Fruit fly (Drosophila melanogaster) whole organism, prepupa: Measurements from ENCODE around the gene CG42233.

Experiments used
- Blimp-1 ChIP-seq: fragments of 200-800 bp; sonication (Bioruptor generic); optimal IDR thresholded peaks from 3 replicates; lab custom pipeline; 2017; ENCODE audit warnings: missing biosample characterization, missing genetic modification characterization, mild to moderate bottlenecking, moderate library complexity, missing genetic modification reagents
- CG10631 ChIP-seq: fragments of 200-800 bp; sonication (Bioruptor generic); optimal IDR thresholded peaks from 2 replicates; lab custom pipeline; 2016; ENCODE audit warnings: missing biosample characterization, missing genetic modification characterization
- CG10669 ChIP-seq: fragments of 200-800 bp; sonication (Bioruptor generic); optimal IDR thresholded peaks from 3 replicates; lab custom pipeline; 2018; ENCODE audit warnings: missing biosample characterization, mild to moderate bottlenecking, missing genetic modification characterization, moderate library complexity
- CG11294 ChIP-seq: fragments of 200-800 bp; sonication (Bioruptor generic); IDR thresholded peaks from 2 replicates; pipeline ENCODE4 v1.3.6; 2022; ENCODE audit warnings: missing biosample characterization, missing genetic modification characterization
- CG11902 ChIP-seq: fragments of 200-800 bp; sonication (Bioruptor generic); optimal IDR thresholded peaks from 3 replicates; lab custom pipeline; 2016; ENCODE audit warnings: missing biosample characterization, missing genetic modification characterization
- CG15336 ChIP-seq: fragments of 200-800 bp; sonication (Bioruptor generic); IDR thresholded peaks from 2 replicates; pipeline ENCODE4 v1.3.6; 2022; ENCODE audit warnings: missing biosample characterization, missing genetic modification characterization
- CG1621 ChIP-seq: fragments of 200-800 bp; sonication (Bioruptor generic); optimal IDR thresholded peaks from 3 replicates; lab custom pipeline; 2018; ENCODE audit warnings: missing biosample characterization, mild to moderate bottlenecking, missing genetic modification characterization
- CG3032 ChIP-seq: fragments of 200-800 bp; optimal IDR thresholded peaks from 2 replicates; lab custom pipeline; 2019; ENCODE audit warnings: missing biosample characterization, mild to moderate bottlenecking, missing genetic modification characterization, moderate library complexity
- CG31627 ChIP-seq: fragments of 200-800 bp; sonication (Bioruptor generic); optimal IDR thresholded peaks from 3 replicates; lab custom pipeline; 2016; ENCODE audit warnings: missing biosample characterization, missing genetic modification characterization
- CG32006 ChIP-seq: fragments of 200-800 bp; sonication (Bioruptor generic); optimal IDR thresholded peaks from 3 replicates; lab custom pipeline; 2017; ENCODE audit warnings: missing biosample characterization, mild to moderate bottlenecking, missing genetic modification characterization
- CG34406 ChIP-seq: fragments of 200-800 bp; sonication (Bioruptor generic); optimal IDR thresholded peaks from 3 replicates; lab custom pipeline; 2016; ENCODE audit warnings: missing biosample characterization, missing genetic modification characterization
- CG3919 ChIP-seq: fragments of 200-800 bp; sonication (Bioruptor generic); optimal IDR thresholded peaks from 3 replicates; lab custom pipeline; 2016; ENCODE audit warnings: missing biosample characterization, missing genetic modification characterization
- CG4318 ChIP-seq: fragments of 200-800 bp; sonication (Bioruptor generic); optimal IDR thresholded peaks from 3 replicates; lab custom pipeline; 2017; ENCODE audit warnings: missing biosample characterization, mild to moderate bottlenecking, missing genetic modification characterization
- CG6163 ChIP-seq: fragments of 200-800 bp; sonication (Bioruptor generic); IDR thresholded peaks from 3 replicates; pipeline ENCODE4 v1.3.6; 2022; ENCODE audit warnings: missing biosample characterization, missing genetic modification characterization
- CG6276 ChIP-seq: fragments of 200-800 bp; sonication (Bioruptor generic); optimal IDR thresholded peaks from 2 replicates; lab custom pipeline; 2017; ENCODE audit warnings: missing biosample characterization, mild to moderate bottlenecking, missing genetic modification characterization
- CG6808 ChIP-seq: fragments of 200-800 bp; sonication (Bioruptor generic); optimal IDR thresholded peaks from 3 replicates; lab custom pipeline; 2017; ENCODE audit warnings: missing biosample characterization, missing genetic modification characterization, mild to moderate bottlenecking, moderate library complexity, missing genetic modification reagents
- CG8119 ChIP-seq: fragments of 200-800 bp; sonication (Bioruptor generic); IDR thresholded peaks from 3 replicates; pipeline ENCODE4 v1.3.6; 2022; ENCODE audit warnings: missing biosample characterization, missing genetic modification characterization
- CG8632 ChIP-seq: fragments of 200-800 bp; sonication (Bioruptor generic); optimal IDR thresholded peaks from 3 replicates; lab custom pipeline; 2016; ENCODE audit warnings: missing biosample characterization, missing genetic modification characterization
- CG9139 ChIP-seq: fragments of 200-800 bp; sonication (Bioruptor generic); optimal IDR thresholded peaks from 3 replicates; lab custom pipeline; 2017; ENCODE audit warnings: missing biosample characterization, mild to moderate bottlenecking, missing genetic modification characterization
- Eip75B ChIP-seq: fragments of 200-800 bp; sonication (Bioruptor generic); optimal IDR thresholded peaks from 3 replicates; lab custom pipeline; 2016; ENCODE audit warnings: missing biosample characterization, missing genetic modification characterization
- Eip78C ChIP-seq: fragments of 200-800 bp; sonication (Bioruptor generic); peaks from one replicate; lab custom pipeline; 2016; ENCODE audit warnings: missing biosample characterization, missing genetic modification characterization
- Ets21C ChIP-seq: fragments of 200-800 bp; sonication (Bioruptor generic); optimal IDR thresholded peaks from 3 replicates; lab custom pipeline; 2016; ENCODE audit warnings: missing biosample characterization, missing genetic modification characterization
- Hr39 ChIP-seq: fragments of 200-800 bp; sonication (Bioruptor generic); optimal IDR thresholded peaks from 2 replicates; lab custom pipeline; 2016; ENCODE audit warnings: missing biosample characterization, missing genetic modification characterization
- Lpt ChIP-seq: fragments of 200-800 bp; sonication (Bioruptor generic); optimal IDR thresholded peaks from 3 replicates; lab custom pipeline; 2016; ENCODE audit warnings: missing biosample characterization, missing genetic modification characterization
- Met ChIP-seq: fragments of 200-800 bp; sonication (Bioruptor generic); optimal IDR thresholded peaks from 3 replicates; lab custom pipeline; 2016; ENCODE audit warnings: missing biosample characterization, missing genetic modification characterization
- OdsH ChIP-seq: fragments of 200-800 bp; sonication (Bioruptor generic); optimal IDR thresholded peaks from 3 replicates; lab custom pipeline; 2016; ENCODE audit warnings: missing biosample characterization, missing genetic modification characterization
- Sox102F ChIP-seq: fragments of 200-800 bp; sonication (Bioruptor generic); optimal IDR thresholded peaks from 2 replicates; lab custom pipeline; 2016; ENCODE audit warnings: missing biosample characterization, mild to moderate bottlenecking, missing genetic modification characterization
- Sox14 ChIP-seq: fragments of 200-800 bp; sonication (Bioruptor generic); optimal IDR thresholded peaks from 3 replicates; lab custom pipeline; 2016; ENCODE audit warnings: missing biosample characterization, missing genetic modification characterization
- acj6 ChIP-seq: fragments of 200-800 bp; sonication (Bioruptor generic); optimal IDR thresholded peaks from 3 replicates; lab custom pipeline; 2016; ENCODE audit warnings: missing biosample characterization, missing genetic modification characterization
- cyc ChIP-seq: fragments of 200-800 bp; sonication (Bioruptor generic); optimal IDR thresholded peaks from 3 replicates; lab custom pipeline; 2016; ENCODE audit warnings: missing biosample characterization, missing genetic modification characterization
- dsx ChIP-seq: fragments of 200-800 bp; optimal IDR thresholded peaks from 3 replicates; lab custom pipeline; 2019; ENCODE audit warnings: missing biosample characterization, mild to moderate bottlenecking, missing genetic modification characterization, moderate library complexity; ENCODE audit not compliant: poor library complexity, severe bottlenecking
- eg ChIP-seq: fragments of 200-800 bp; sonication (Bioruptor generic); IDR thresholded peaks from 3 replicates; pipeline ENCODE4 v1.3.6; 2022; ENCODE audit warnings: missing biosample characterization, missing genetic modification characterization
- esn ChIP-seq: fragments of 200-800 bp; sonication (Bioruptor generic); optimal IDR thresholded peaks from 2 replicates; lab custom pipeline; 2016; ENCODE audit warnings: missing biosample characterization, mild to moderate bottlenecking, missing genetic modification characterization, moderate library complexity
- fd59A ChIP-seq: fragments of 200-800 bp; sonication (Bioruptor generic); optimal IDR thresholded peaks from 2 replicates; lab custom pipeline; 2017; ENCODE audit warnings: missing biosample characterization, mild to moderate bottlenecking, missing genetic modification characterization, missing genetic modification reagents
- fd85E ChIP-seq: fragments of 200-800 bp; sonication (Bioruptor generic); optimal IDR thresholded peaks from 3 replicates; lab custom pipeline; 2016; ENCODE audit warnings: missing biosample characterization, missing genetic modification characterization
- fkh ChIP-seq: fragments of 200-800 bp; sonication (Bioruptor generic); optimal IDR thresholded peaks from 3 replicates; lab custom pipeline; 2017; ENCODE audit warnings: missing biosample characterization, mild to moderate bottlenecking, missing genetic modification characterization, moderate library complexity
- net ChIP-seq: fragments of 200-800 bp; sonication (Bioruptor generic); optimal IDR thresholded peaks from 3 replicates; lab custom pipeline; 2016; ENCODE audit warnings: missing biosample characterization, missing genetic modification characterization
- pdm3 ChIP-seq: fragments of 200-800 bp; sonication (Bioruptor generic); optimal IDR thresholded peaks from 3 replicates; lab custom pipeline; 2016; ENCODE audit warnings: missing biosample characterization, missing genetic modification characterization
- salr ChIP-seq, 2 experiments: fragments of 200-800 bp; sonication (Bioruptor generic); optimal IDR thresholded peaks; 3 replicates each; lab custom pipeline; 2016 to 2018; ENCODE audit warnings: missing biosample characterization in 2 of 2, missing genetic modification characterization in 2 of 2, mild to moderate bottlenecking in 1 of 2
- spab ChIP-seq: fragments of 200-800 bp; sonication (Bioruptor generic); optimal IDR thresholded peaks from 2 replicates; lab custom pipeline; 2017; ENCODE audit warnings: missing biosample characterization, mild to moderate bottlenecking, missing genetic modification characterization, missing genetic modification reagents
- ss ChIP-seq, 2 experiments: fragments of 200-800 bp; sonication (Bioruptor generic); optimal IDR thresholded peaks; 2 replicates in 1 of 2; 3 replicates in 1 of 2; lab custom pipeline; 2017 to 2018; ENCODE audit warnings: mild to moderate bottlenecking in 2 of 2, missing biosample characterization in 2 of 2, missing genetic modification characterization in 2 of 2, moderate library complexity in 1 of 2
- topi ChIP-seq: fragments of 200-800 bp; sonication (Bioruptor generic); optimal IDR thresholded peaks from 3 replicates; lab custom pipeline; 2016; ENCODE audit warnings: missing biosample characterization, missing genetic modification characterization
- vri ChIP-seq: fragments of 200-800 bp; sonication (Bioruptor generic); optimal IDR thresholded peaks from 3 replicates; lab custom pipeline; 2016; ENCODE audit warnings: missing biosample characterization, mild to moderate bottlenecking, missing genetic modification characterization

CG42233 gene

DNA sequence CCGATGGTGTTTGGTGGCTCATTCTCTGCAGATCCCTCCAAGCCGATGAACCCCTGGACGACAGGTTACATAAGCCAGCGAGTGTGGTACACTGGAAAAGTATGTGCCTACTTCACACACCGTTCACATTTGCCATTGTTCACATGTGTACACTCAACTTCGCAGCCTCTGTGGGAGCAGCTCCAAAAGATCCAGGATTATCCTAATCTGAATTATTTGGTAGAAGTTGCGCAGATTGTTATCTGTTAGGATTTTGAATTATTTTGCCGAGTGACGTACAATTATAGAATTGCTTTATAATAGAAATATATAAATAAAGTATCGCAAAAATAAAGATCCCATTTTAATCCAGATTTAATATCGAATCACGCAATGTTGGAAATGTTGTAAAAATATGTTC lies 37.5 kb downstream of the CG42233 start (continued):
- TF ChIP-seq dsx (no peak), CG32006 (GFP tag; lab: Kevin White, UChicago) (peak; percentile 82), topi (peak; percentile 3), CG8119 (GFP tag; lab: Robert Waterston, UW) (peak; percentile 60), CG10631 (GFP tag; lab: Kevin White, UChicago) (peak; percentile 61), CG1621 (no peak), Hr39 (GFP tag; lab: Kevin White, UChicago) (no peak)

DNA sequence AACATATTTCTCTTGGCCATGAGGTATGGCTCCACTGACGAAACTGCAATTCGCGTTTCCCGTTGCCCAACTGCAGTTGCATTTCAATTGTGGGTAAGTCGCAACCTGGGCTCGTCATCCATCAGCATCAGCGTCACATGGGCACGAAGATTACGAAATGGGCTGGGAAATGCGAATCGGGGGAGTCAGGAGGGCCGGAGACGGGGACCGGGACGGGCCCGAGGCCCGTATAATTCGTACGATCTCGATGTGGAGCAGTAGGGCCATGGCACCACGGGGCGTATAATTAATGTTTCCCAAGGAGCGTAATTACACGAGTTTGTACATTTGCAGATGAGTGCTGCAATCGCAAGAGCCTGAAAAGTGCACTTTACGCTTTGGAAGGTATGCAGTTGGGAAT lies 39.9 kb downstream of the CG42233 start:
- TF ChIP-seq Blimp-1 (GFP tag; lab: Kevin White, UChicago) (no peak), pdm3 (no peak), dsx (no peak), CG32006 (GFP tag; lab: Kevin White, UChicago) (no peak), CG15336 (GFP tag; lab: Robert Waterston, UW) (no peak), CG3032 (tag; lab: Kevin White, UChicago) (no peak), vri (GFP tag; lab: Kevin White, UChicago) (no peak), fd85E (GFP tag; lab: Kevin White, UChicago) (no peak), CG31627 (no peak), CG9139 (GFP tag; lab: Kevin White, UChicago) (no peak), Sox14 (GFP tag; lab: Kevin White, UChicago) (no peak)

DNA sequence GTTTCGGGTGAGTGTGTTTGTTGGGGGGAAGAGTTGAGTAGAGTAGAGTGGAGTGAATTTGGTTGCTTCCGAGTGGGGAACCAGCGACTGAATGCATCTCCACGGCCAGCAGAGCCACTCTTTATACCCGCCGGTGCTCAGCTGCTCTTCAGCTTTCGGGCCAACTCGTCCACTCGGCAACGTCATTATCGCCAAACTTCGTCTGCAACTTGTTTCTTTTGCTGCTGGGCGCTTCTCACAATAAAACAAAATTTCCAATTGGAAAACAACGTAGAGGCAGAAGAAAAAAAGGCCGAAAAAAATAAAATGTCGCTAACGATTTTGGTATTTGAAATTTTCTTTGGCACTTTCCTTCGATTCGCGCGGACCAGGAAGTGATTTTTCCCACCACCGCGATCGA lies 40.4 kb downstream of the CG42233 start, which contains the start of gene CG2150:
Gene CG2150 (minus strand): TSS at position 101 of the 400 bp plus-strand sequence.
- TF ChIP-seq net (GFP tag; lab: Kevin White, UChicago) (no peak), CG15336 (GFP tag; lab: Robert Waterston, UW) (0 out of 2 replicates have a peak, but pooled peaks have one; percentile 19), Met (GFP tag; lab: Kevin White, UChicago) (no peak), CG3032 (tag; lab: Kevin White, UChicago) (no peak), CG1621 (no peak), eg (GFP tag; lab: Robert Waterston, UW) (peak; percentile 36; the same call in 1 of the 3 replicates), CG3919 (GFP tag; lab: Kevin White, UChicago) (no peak), topi (no peak), Ets21C (GFP tag; lab: Kevin White, UChicago) (no peak), CG6276 (peak; percentile 48), fd59A (GFP tag; lab: Kevin White, UChicago) (no peak)

DNA sequence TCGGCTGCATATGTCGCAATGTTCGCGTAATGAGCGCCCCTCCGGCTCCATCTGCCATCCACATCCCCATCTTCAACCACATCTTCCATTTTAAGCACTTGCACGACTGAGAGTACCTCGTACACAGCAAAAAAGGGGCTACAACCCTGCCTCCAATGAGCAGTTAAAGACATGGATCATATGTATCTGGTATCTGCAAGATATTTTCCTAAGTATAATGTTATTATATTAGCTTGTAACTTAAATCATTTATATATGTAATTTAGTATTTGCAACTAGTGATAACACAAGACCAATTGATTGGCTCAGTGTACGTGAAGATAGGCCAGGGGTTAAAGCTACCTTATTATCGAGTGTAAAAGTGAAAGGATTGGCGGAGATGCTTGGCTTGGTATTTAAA lies 42.4 kb downstream of the CG42233 start:
- no peak for TF ChIP-seq fd85E (GFP tag; lab: Kevin White, UChicago)
- peak; percentile 69 for TF ChIP-seq Lpt
- TF ChIP-seq CG31627 = no peak
- TF ChIP-seq eg (GFP tag; lab: Robert Waterston, UW) = peak; percentile 74
- peak; percentile 73 for TF ChIP-seq CG10669 (GFP tag; lab: Kevin White, UChicago)
- peak; percentile 60 for TF ChIP-seq CG34406 (GFP tag; lab: Kevin White, UChicago)
- peak; percentile 67; the same call in 2 of the 3 replicates for TF ChIP-seq CG8119 (GFP tag; lab: Robert Waterston, UW)
- TF ChIP-seq CG11902 (GFP tag; lab: Kevin White, UChicago) = peak; percentile 45
- no peak for TF ChIP-seq fkh (GFP tag; lab: Kevin White, UChicago)
- TF ChIP-seq acj6 (GFP tag; lab: Kevin White, UChicago) = peak; percentile 68
- TF ChIP-seq OdsH (GFP tag; lab: Kevin White, UChicago) = peak; percentile 75
- peak; percentile 58 for TF ChIP-seq spab (GFP tag; lab: Kevin White, UChicago)
- peak; percentile 13; the same call in 1 of the 2 replicates for TF ChIP-seq CG11294 (GFP tag; lab: Robert Waterston, UW)
- peak in 1 of 2 experiments; percentile 15 for TF ChIP-seq salr (GFP tag; optimal IDR thresholded peaks at IDR 0.05; lab: Kevin White, UChicago)
- peak; percentile 67 for TF ChIP-seq net (GFP tag; lab: Kevin White, UChicago)
- peak; percentile 80; the same call in 2 of the 3 replicates for TF ChIP-seq CG6163 (GFP tag; lab: Robert Waterston, UW)
- no peak for TF ChIP-seq Hr39 (GFP tag; lab: Kevin White, UChicago)
- TF ChIP-seq CG4318 (GFP tag; lab: Kevin White, UChicago) = peak; percentile 45
- no peak for TF ChIP-seq cyc (GFP tag; lab: Kevin White, UChicago)
- peak; percentile 34 for TF ChIP-seq Sox14 (GFP tag; lab: Kevin White, UChicago)
- TF ChIP-seq Sox102F (GFP tag; lab: Kevin White, UChicago) = peak; percentile 24
- peak; percentile 68 for TF ChIP-seq pdm3
- peak; percentile 79 for TF ChIP-seq CG3919 (GFP tag; lab: Kevin White, UChicago)
- peak in 1 of 2 experiments; percentile 75 for TF ChIP-seq ss (GFP tag; optimal IDR thresholded peaks at IDR 0.05; lab: Kevin White, UChicago)
- peak; percentile 57 for TF ChIP-seq CG6808 (GFP tag; lab: Kevin White, UChicago)
- peak; percentile 69 for TF ChIP-seq CG3032 (tag; lab: Kevin White, UChicago)
- peak; percentile 95 for TF ChIP-seq Eip78C (GFP tag; lab: Kevin White, UChicago)
- TF ChIP-seq CG8632 (GFP tag; lab: Kevin White, UChicago) = peak; percentile 71
- TF ChIP-seq esn (GFP tag; lab: Kevin White, UChicago) = no peak
- TF ChIP-seq Eip75B (GFP tag; lab: Kevin White, UChicago) = peak; percentile 59
- peak; percentile 68 for TF ChIP-seq CG10631 (GFP tag; lab: Kevin White, UChicago)
- peak; percentile 46 for TF ChIP-seq fd59A (GFP tag; lab: Kevin White, UChicago)
